Worm (Caenorhabditis elegans) whole organism, young adult: ENCODE results near the gene acs-22.

Source experiments
- B0261.1 ChIP-seq: sonication (generic microtip); optimal IDR thresholded peaks from 2 replicates; lab custom pipeline; 2016; ENCODE audit warnings: mild to moderate bottlenecking, missing genetic modification characterization, moderate library complexity, missing compliant biosample characterization
- C17E4.6 ChIP-seq: fragments of 200-800 bp; sonication (Bioruptor generic); IDR thresholded peaks from 2 replicates; pipeline ENCODE4 v1.3.6; 2022; ENCODE audit warnings: missing genetic modification reagents, missing genetic modification characterization, missing compliant biosample characterization
- D2030.7 ChIP-seq: fragments of 200-800 bp; sonication (Bioruptor generic); IDR thresholded peaks from 2 replicates; pipeline ENCODE4 v1.3.6; 2022; ENCODE audit warnings: missing genetic modification reagents, missing genetic modification characterization, missing compliant biosample characterization
- F23B12.7 ChIP-seq: sonication (generic microtip); optimal IDR thresholded peaks from 2 replicates; lab custom pipeline; 2017; ENCODE audit warnings: missing genetic modification characterization, mild to moderate bottlenecking, missing compliant biosample characterization, antibody characterized with exemption, moderate library complexity; ENCODE audit not compliant: insufficient read depth
- F37B4.10 ChIP-seq: fragments of 200-800 bp; sonication (Bioruptor generic); IDR thresholded peaks from 2 replicates; pipeline ENCODE4 v1.3.6; 2022; ENCODE audit warnings: missing genetic modification characterization, missing compliant biosample characterization
- Y53G8AR.9 ChIP-seq: fragments of 200-800 bp; sonication (Bioruptor generic); conservative IDR thresholded peaks from 2 replicates; pipeline ENCODE4 v1.3.6; 2022; ENCODE audit warnings: missing genetic modification reagents, missing genetic modification characterization, missing compliant biosample characterization
- Y67H2A.10 ChIP-seq: fragments of 200-800 bp; sonication (Bioruptor generic); conservative IDR thresholded peaks from 2 replicates; pipeline ENCODE4 v1.3.6; 2022; ENCODE audit warnings: missing genetic modification reagents, missing genetic modification characterization, missing compliant biosample characterization
- Y79H2A.3 ChIP-seq: fragments of 200-800 bp; sonication (Bioruptor generic); conservative IDR thresholded peaks from 2 replicates; pipeline ENCODE4 v1.3.6; 2022; ENCODE audit warnings: missing genetic modification reagents, missing genetic modification characterization, missing compliant biosample characterization
- ZK185.1 ChIP-seq: sonication (generic microtip); optimal IDR thresholded peaks from 2 replicates; lab custom pipeline; 2016; ENCODE audit warnings: mild to moderate bottlenecking, missing genetic modification characterization, missing compliant biosample characterization; ENCODE audit not compliant: poor library complexity, severe bottlenecking
- attf-5 ChIP-seq: fragments of 200-800 bp; sonication (Bioruptor generic); optimal IDR thresholded peaks from 2 replicates; lab custom pipeline; 2018; ENCODE audit warnings: mild to moderate bottlenecking, missing genetic modification characterization, missing compliant biosample characterization
- bed-2 ChIP-seq: fragments of 200-800 bp; sonication (Bioruptor generic); IDR thresholded peaks from 2 replicates; pipeline ENCODE4 v1.3.6; 2022; ENCODE audit warnings: missing genetic modification reagents, missing genetic modification characterization, missing compliant biosample characterization
- ceh-27 ChIP-seq: fragments of 200-800 bp; sonication (Bioruptor generic); optimal IDR thresholded peaks from 2 replicates; lab custom pipeline; 2018; ENCODE audit warnings: mild to moderate bottlenecking, missing genetic modification characterization, moderate library complexity, missing compliant biosample characterization
- die-1 ChIP-seq: sonication (generic microtip); optimal IDR thresholded peaks from 2 replicates; lab custom pipeline; 2016; ENCODE audit warnings: missing genotype, mild to moderate bottlenecking, missing genetic modification characterization, missing compliant biosample characterization
- hlh-12 ChIP-seq: sonication (generic microtip); optimal IDR thresholded peaks from 2 replicates; lab custom pipeline; 2016; ENCODE audit warnings: missing genetic modification characterization, missing compliant biosample characterization
- hmg-1.2 ChIP-seq: fragments of 200-800 bp; sonication (Bioruptor generic); IDR thresholded peaks from 2 replicates; pipeline ENCODE4 v1.3.6; 2022; ENCODE audit warnings: missing genetic modification reagents, missing genetic modification characterization, missing compliant biosample characterization
- lin-54 ChIP-seq: fragments of 200-800 bp; sonication (Bioruptor generic); optimal IDR thresholded peaks from 2 replicates; lab custom pipeline; 2018; ENCODE audit warnings: mild to moderate bottlenecking, missing genetic modification characterization, missing compliant biosample characterization
- lsl-1 ChIP-seq: fragments of 200-800 bp; sonication (Bioruptor generic); optimal IDR thresholded peaks from 2 replicates; lab custom pipeline; 2018; ENCODE audit warnings: mild to moderate bottlenecking, missing genetic modification characterization, moderate library complexity, missing compliant biosample characterization
- mes-4 ChIP-seq: sonication (generic microtip); optimal IDR thresholded peaks from 2 replicates; lab custom pipeline; 2016; ENCODE audit warnings: missing genotype, missing genetic modification characterization, missing compliant biosample characterization
- nfyb-1 ChIP-seq: fragments of 200-800 bp; sonication (Bioruptor generic); IDR thresholded peaks from 2 replicates; pipeline ENCODE4 v1.3.6; 2022; ENCODE audit warnings: missing genetic modification reagents, missing genetic modification characterization, missing compliant biosample characterization
- nhr-120 ChIP-seq: fragments of 200-800 bp; sonication (Bioruptor generic); IDR thresholded peaks from 2 replicates; pipeline ENCODE4 v1.3.6; 2022; ENCODE audit warnings: missing genetic modification characterization, missing compliant biosample characterization
- nhr-27 ChIP-seq: fragments of 200-800 bp; sonication (Bioruptor generic); optimal IDR thresholded peaks from 2 replicates; lab custom pipeline; 2018; ENCODE audit warnings: mild to moderate bottlenecking, missing genetic modification characterization, moderate library complexity, missing compliant biosample characterization
- nhr-80 ChIP-seq: sonication (generic microtip); optimal IDR thresholded peaks from 2 replicates; lab custom pipeline; 2016; ENCODE audit warnings: missing genetic modification characterization, missing compliant biosample characterization
- nhr-90 ChIP-seq: sonication (generic microtip); optimal IDR thresholded peaks from 2 replicates; lab custom pipeline; 2016; ENCODE audit warnings: missing genotype, mild to moderate bottlenecking, missing genetic modification characterization, missing compliant biosample characterization
- pbrm-1 ChIP-seq: fragments of 200-800 bp; sonication (Bioruptor generic); IDR thresholded peaks from 2 replicates; pipeline ENCODE4 v1.3.6; 2022; ENCODE audit warnings: missing genetic modification reagents, missing genetic modification characterization, missing compliant biosample characterization
- rpc-1 ChIP-seq, 2 experiments: fragments of 150-350 bp in 1 of 2; sonication (generic microtip) in 1 of 2; optimal IDR thresholded peaks; 2 replicates each; lab custom pipeline; 2014 to 2018; ENCODE audit warnings: missing biosample characterization in 1 of 2, missing genetic modification characterization in 1 of 2, missing genetic modification reagents in 1 of 2, missing genotype in 1 of 2
- sdz-38 ChIP-seq: sonication (generic microtip); optimal IDR thresholded peaks from 2 replicates; lab custom pipeline; 2016; ENCODE audit warnings: missing genotype, missing genetic modification characterization, missing compliant biosample characterization
- snpc-1.3 ChIP-seq: sonication (generic microtip); optimal IDR thresholded peaks from 2 replicates; lab custom pipeline; 2017; ENCODE audit warnings: missing genetic modification characterization, mild to moderate bottlenecking, missing compliant biosample characterization, antibody characterized with exemption, moderate library complexity, missing genotype, missing genetic modification reagents; ENCODE audit not compliant: insufficient read depth
- snpc-3.4 ChIP-seq: sonication (generic microtip); optimal IDR thresholded peaks from 2 replicates; lab custom pipeline; 2017; ENCODE audit warnings: missing genetic modification characterization, mild to moderate bottlenecking, missing compliant biosample characterization, antibody characterized with exemption, moderate library complexity, missing genotype, missing genetic modification reagents
- snpc-4 ChIP-seq, 5 experiments: fragments of 150-350 bp in 1 of 5; sonication (generic microtip) in 4 of 5; optimal IDR thresholded peaks; 2 replicates each; lab custom pipeline; 2014 to 2018; ENCODE audit warnings: missing genetic modification characterization in 5 of 5, missing biosample characterization in 3 of 5, antibody characterized with exemption in 2 of 5, mild to moderate bottlenecking in 2 of 5, missing compliant biosample characterization in 2 of 5, missing genotype in 2 of 5, moderate library complexity in 2 of 5, missing genetic modification reagents in 1 of 5
- tbp1 ChIP-seq: fragments of 200-800 bp; sonication (Bioruptor generic); optimal IDR thresholded peaks from 2 replicates; lab custom pipeline; 2018; ENCODE audit warnings: mild to moderate bottlenecking, missing genetic modification characterization, missing compliant biosample characterization
- zfh-2 ChIP-seq: fragments of 200-800 bp; sonication (Bioruptor generic); conservative IDR thresholded peaks from 2 replicates; pipeline ENCODE4 v1.3.6; 2022; ENCODE audit warnings: missing genetic modification reagents, missing genetic modification characterization, missing compliant biosample characterization
- ztf-18 ChIP-seq: sonication (generic microtip); optimal IDR thresholded peaks from 2 replicates; lab custom pipeline; 2016; ENCODE audit warnings: missing genotype, mild to moderate bottlenecking, missing genetic modification characterization, missing compliant biosample characterization
- ztf-26 ChIP-seq: sonication (generic microtip); optimal IDR thresholded peaks from 2 replicates; lab custom pipeline; 2017; ENCODE audit warnings: missing genetic modification characterization, missing compliant biosample characterization
- ztf-28 ChIP-seq: fragments of 200-800 bp; sonication (Bioruptor generic); IDR thresholded peaks from 2 replicates; pipeline ENCODE4 v1.3.6; 2022; ENCODE audit warnings: missing genetic modification reagents, missing genetic modification characterization, missing compliant biosample characterization

acs-22 gene

DNA sequence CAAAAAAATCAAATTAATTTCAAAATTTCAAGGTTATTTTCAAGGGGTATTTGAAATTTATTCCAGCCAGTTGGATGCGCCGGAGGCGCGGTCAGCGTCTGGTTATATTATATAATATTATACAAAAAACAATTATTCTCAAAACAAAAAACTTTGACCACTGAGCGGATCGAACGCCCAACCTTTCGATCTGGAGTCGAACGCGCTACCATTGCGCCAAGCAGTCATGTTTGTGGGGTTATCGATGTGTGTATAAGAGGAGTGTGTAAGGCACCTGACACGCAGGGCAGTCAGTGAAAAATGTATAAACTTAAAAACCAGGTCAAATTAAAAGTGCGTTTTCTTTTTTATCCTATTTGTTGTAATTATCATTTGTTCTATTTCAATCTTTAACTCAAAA lies 13.1 kb downstream of the acs-22 start (continued):
- peak; percentile 18 for TF ChIP-seq attf-5 (GFP tag; lab: Kevin White, UChicago)
- TF ChIP-seq F23B12.7 (tag; lab: Kevin White, UChicago) = peak; percentile 29

DNA sequence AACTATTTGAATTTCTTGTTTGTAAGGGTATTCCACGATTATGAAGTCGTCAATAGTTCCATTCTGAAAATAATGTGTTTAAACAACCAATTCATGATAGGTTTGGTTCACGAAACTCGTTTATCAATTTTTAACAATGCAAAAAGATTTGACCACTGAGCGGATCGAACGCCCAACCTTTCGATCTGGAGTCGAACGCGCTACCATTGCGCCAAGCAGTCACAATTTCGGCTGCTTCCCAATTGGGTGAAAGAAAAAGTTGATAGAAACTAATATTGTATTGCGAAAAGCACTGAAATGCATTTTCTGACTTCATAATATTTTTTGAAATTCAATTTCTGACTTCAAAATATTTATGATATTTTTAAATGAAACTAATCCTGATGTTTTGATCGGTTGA lies 14.0 kb downstream of the acs-22 start:
- TF ChIP-seq nhr-90 (tag; lab: Kevin White, UChicago) (peak; percentile 50), ztf-18 (tag; lab: Kevin White, UChicago) (peak; percentile 3), ztf-28 (GFP tag; lab: Robert Waterston, UW) (no peak), F23B12.7 (tag; lab: Kevin White, UChicago) (peak; percentile 30), C17E4.6 (GFP tag; lab: Robert Waterston, UW) (no peak), Y67H2A.10 (GFP tag; lab: Robert Waterston, UW) (no peak), hmg-1.2 (GFP tag; lab: Robert Waterston, UW) (peak; percentile 58), die-1 (tag; lab: Kevin White, UChicago) (peak; percentile 61), zfh-2 (GFP tag; lab: Robert Waterston, UW) (no peak), mes-4 (tag; lab: Kevin White, UChicago) (peak; percentile 9), nhr-27 (tag; lab: Kevin White, UChicago) (no peak), pbrm-1 (GFP tag; lab: Robert Waterston, UW) (peak; percentile 58; the same call in 1 of the 2 replicates), snpc-1.3 (tag; lab: Kevin White, UChicago) (peak; percentile 74), snpc-4 (GFP tag; optimal IDR thresholded peaks at IDR 0.05; lab: Kevin White, UChicago) (no peak), snpc-4 (tag; optimal IDR thresholded peaks at IDR 0.05; lab: Kevin White, UChicago) (peak in 1 of 4 experiments; percentile 2), D2030.7 (peak; percentile 49), ZK185.1 (peak; percentile 33), B0261.1 (tag; lab: Kevin White, UChicago) (peak; percentile 77), rpc-1 (optimal IDR thresholded peaks at IDR 0.05; lab: Kevin White, UChicago) (peak; percentile 78), rpc-1 (tag; optimal IDR thresholded peaks at IDR 0.05; lab: Kevin White, UChicago) (peak; percentile 90), F37B4.10 (GFP tag; lab: Robert Waterston, UW) (no peak), Y79H2A.3 (GFP tag; lab: Robert Waterston, UW) (no peak), hlh-12 (tag; lab: Kevin White, UChicago) (no peak), nhr-120 (no peak), snpc-3.4 (tag; lab: Kevin White, UChicago) (peak; percentile 26), bed-2 (GFP tag; lab: Robert Waterston, UW) (no peak), Y53G8AR.9 (GFP tag; lab: Robert Waterston, UW) (no peak), tbp1 (GFP tag; lab: Kevin White, UChicago) (peak; percentile 90), nhr-80 (tag; lab: Kevin White, UChicago) (no peak)

DNA sequence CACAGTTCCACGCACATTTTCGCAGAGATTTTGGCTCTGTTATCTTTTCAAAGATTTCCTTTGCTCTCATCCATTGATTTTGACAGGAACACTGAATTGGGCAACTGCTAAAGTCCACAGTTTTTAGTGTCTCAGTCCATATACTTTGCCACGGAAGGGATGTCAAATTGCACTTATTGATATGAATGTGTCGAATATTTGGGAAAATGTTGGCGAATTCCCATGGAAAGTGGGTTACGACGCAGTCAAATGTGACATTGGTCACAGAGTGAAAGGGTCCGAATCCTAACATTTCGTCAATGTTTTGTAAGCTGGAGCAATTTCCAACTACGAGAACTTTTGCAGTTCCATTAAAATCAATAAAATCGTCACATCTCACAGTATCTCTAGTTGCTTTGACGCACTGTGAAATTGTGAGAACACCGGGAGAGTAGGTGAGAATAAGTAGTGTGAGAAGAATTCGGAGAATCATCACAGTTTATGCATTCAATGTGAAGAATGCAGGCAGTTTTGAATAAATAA lies 19.6 kb downstream of the acs-22 start, which contains the start of gene trk-1:
Gene trk-1, minus strand, starts transcription at position 472 of the 522 bp plus-strand sequence.
- TF ChIP-seq ztf-26 (tag; lab: Kevin White, UChicago) (no peak), ceh-27 (no peak), lsl-1 (no peak), lin-54 (GFP tag; lab: Kevin White, UChicago) (no peak), nfyb-1 (GFP tag; lab: Robert Waterston, UW) (no peak), sdz-38 (tag; lab: Kevin White, UChicago) (no peak)
- TF ChIP-seq, all 124 proteins: peak for 0
